Worm (Caenorhabditis elegans) whole organism, L2 larva: ENCODE results near the gene F16F9.4.
A peak's percentile ranks its signal among the peaks of the same experiment; 100 is the strongest.

Experiments
- C34F6.9 ChIP-seq: fragments of 150-350 bp; optimal IDR thresholded peaks from 2 replicates; lab custom pipeline; 2014; ENCODE audit warnings: missing biosample characterization, missing genetic modification characterization
- F13H6.1 ChIP-seq: sonication (generic microtip); optimal IDR thresholded peaks from 2 replicates; lab custom pipeline; 2016; ENCODE audit warnings: missing genetic modification characterization, missing compliant biosample characterization
- R02D3.7 ChIP-seq: fragments of 150-350 bp; optimal IDR thresholded peaks from 2 replicates; lab custom pipeline; 2014; ENCODE audit warnings: missing biosample characterization, missing genetic modification characterization
- Y55F3AM.14 ChIP-seq: fragments of 200-800 bp; sonication (Bioruptor generic); optimal IDR thresholded peaks from 2 replicates; lab custom pipeline; 2018; ENCODE audit warnings: mild to moderate bottlenecking, missing genetic modification characterization, missing compliant biosample characterization
- ZK546.5 ChIP-seq: sonication (generic microtip); optimal IDR thresholded peaks from 2 replicates; lab custom pipeline; 2017; ENCODE audit warnings: missing biosample characterization, missing genetic modification characterization
- alr-1 ChIP-seq: fragments of 150-350 bp; optimal IDR thresholded peaks from 2 replicates; lab custom pipeline; 2014; ENCODE audit warnings: missing biosample characterization, missing genetic modification characterization
- ama-1 ChIP-seq: fragments of 150-350 bp; optimal IDR thresholded peaks from 2 replicates; lab custom pipeline; 2018; ENCODE audit warnings: inconsistent platforms
- blmp-1 ChIP-seq: sonication (generic microtip); optimal IDR thresholded peaks from 2 replicates; lab custom pipeline; 2017; ENCODE audit warnings: missing genetic modification characterization, mild to moderate bottlenecking, missing compliant biosample characterization, antibody characterized with exemption, moderate library complexity; ENCODE audit not compliant: insufficient read depth
- ceh-16 ChIP-seq: fragments of 150-350 bp; optimal IDR thresholded peaks from 2 replicates; lab custom pipeline; 2014; ENCODE audit warnings: missing biosample characterization, missing genetic modification characterization
- dmd-4 ChIP-seq: sonication (generic microtip); optimal IDR thresholded peaks from 2 replicates; lab custom pipeline; 2017; ENCODE audit warnings: missing biosample characterization, missing genetic modification characterization
- fos-1 ChIP-seq: fragments of 150-350 bp; optimal IDR thresholded peaks from 2 replicates; lab custom pipeline; 2014; ENCODE audit warnings: missing biosample characterization, missing genetic modification characterization
- gmeb-1 ChIP-seq: fragments of 150-350 bp; optimal IDR thresholded peaks from 2 replicates; lab custom pipeline; 2014; ENCODE audit warnings: missing biosample characterization, missing genetic modification characterization
- lin-13 ChIP-seq: fragments of 150-350 bp; optimal IDR thresholded peaks from 2 replicates; lab custom pipeline; 2014; ENCODE audit warnings: missing biosample characterization, missing genetic modification reagents, missing genetic modification characterization
- mab-5 ChIP-seq: fragments of 150-350 bp; optimal IDR thresholded peaks from 2 replicates; lab custom pipeline; 2014; ENCODE audit warnings: missing biosample characterization, missing genetic modification characterization
- mbf-1 ChIP-seq: sonication (generic microtip); optimal IDR thresholded peaks from 2 replicates; lab custom pipeline; 2017; ENCODE audit warnings: missing biosample characterization, missing genetic modification characterization
- mdl-1 ChIP-seq, 2 experiments: fragments of 150-350 bp in 1 of 2; sonication (generic microtip) in 1 of 2; optimal IDR thresholded peaks; 2 replicates each; lab custom pipeline; 2017; ENCODE audit warnings: missing biosample characterization in 2 of 2, missing genetic modification characterization in 2 of 2
- nhr-11 ChIP-seq: fragments of 150-350 bp; optimal IDR thresholded peaks from 2 replicates; lab custom pipeline; 2014; ENCODE audit warnings: missing biosample characterization, missing genetic modification characterization
- nhr-12 ChIP-seq: fragments of 150-350 bp; optimal IDR thresholded peaks from 2 replicates; lab custom pipeline; 2014; ENCODE audit warnings: missing biosample characterization, missing genetic modification characterization
- nhr-21 ChIP-seq: fragments of 150-350 bp; optimal IDR thresholded peaks from 2 replicates; lab custom pipeline; 2014; ENCODE audit warnings: missing biosample characterization, missing genetic modification characterization
- nhr-23 ChIP-seq: fragments of 150-350 bp; optimal IDR thresholded peaks from 2 replicates; lab custom pipeline; 2014; ENCODE audit warnings: missing biosample characterization, missing genetic modification reagents, missing genetic modification characterization
- nhr-237 ChIP-seq: fragments of 150-350 bp; optimal IDR thresholded peaks from 2 replicates; lab custom pipeline; 2014; ENCODE audit warnings: missing biosample characterization, missing genetic modification characterization
- nhr-6 ChIP-seq: fragments of 150-350 bp; optimal IDR thresholded peaks from 2 replicates; lab custom pipeline; 2014; ENCODE audit warnings: missing biosample characterization, missing genetic modification characterization
- nhr-77 ChIP-seq: fragments of 150-350 bp; optimal IDR thresholded peaks from 2 replicates; lab custom pipeline; 2014; ENCODE audit warnings: missing biosample characterization, missing genetic modification characterization
- peb-1 ChIP-seq: fragments of 150-350 bp; optimal IDR thresholded peaks from 2 replicates; lab custom pipeline; 2014; ENCODE audit warnings: missing biosample characterization, missing genetic modification characterization
- sem-4 ChIP-seq: fragments of 150-350 bp; optimal IDR thresholded peaks from 2 replicates; lab custom pipeline; 2014; ENCODE audit warnings: missing biosample characterization, missing genetic modification reagents, missing genetic modification characterization
- skn-1 ChIP-seq: sonication (generic microtip); optimal IDR thresholded peaks from 2 replicates; lab custom pipeline; 2017; ENCODE audit warnings: missing biosample characterization, missing genetic modification characterization
- sma-3 ChIP-seq: sonication (generic microtip); optimal IDR thresholded peaks from 2 replicates; lab custom pipeline; 2016; ENCODE audit warnings: missing genetic modification reagents, missing genetic modification characterization, missing compliant biosample characterization
- unc-39 ChIP-seq: fragments of 150-350 bp; optimal IDR thresholded peaks from 2 replicates; lab custom pipeline; 2014; ENCODE audit warnings: missing biosample characterization, missing genetic modification characterization
- unc-55 ChIP-seq: fragments of 150-350 bp; sonication (generic microtip); optimal IDR thresholded peaks from 3 replicates; lab custom pipeline; 2014; ENCODE audit warnings: missing biosample characterization, missing genetic modification reagents, missing genetic modification characterization
- unc-62 ChIP-seq: fragments of 150-350 bp; optimal IDR thresholded peaks from 2 replicates; lab custom pipeline; 2014; ENCODE audit warnings: missing biosample characterization, missing genetic modification reagents, missing genetic modification characterization
- zag-1 ChIP-seq: fragments of 150-350 bp; optimal IDR thresholded peaks from 2 replicates; lab custom pipeline; 2014; ENCODE audit warnings: missing biosample characterization, missing genetic modification characterization
- ztf-1 ChIP-seq: fragments of 200-800 bp; sonication (Bioruptor generic); conservative IDR thresholded peaks from 2 replicates; pipeline ENCODE4 v1.3.6; 2022; ENCODE audit warnings: missing genetic modification characterization, missing compliant biosample characterization
- ztf-4 ChIP-seq: fragments of 150-350 bp; optimal IDR thresholded peaks from 2 replicates; lab custom pipeline; 2014; ENCODE audit warnings: missing biosample characterization, missing genetic modification characterization

Gene F16F9.4

ce11 chrX:8429503-8429902 is 33.7 kb downstream of the F16F9.4 start:
- no peak for TF ChIP-seq nhr-21 (tag; lab: Kevin White, UChicago)
- TF ChIP-seq F13H6.1 (tag; lab: Kevin White, UChicago) = no peak
- no peak for TF ChIP-seq alr-1 (tag; lab: Kevin White, UChicago)
- no peak for TF ChIP-seq zag-1 (tag; lab: Kevin White, UChicago)
- TF ChIP-seq Y55F3AM.14 (GFP tag; lab: Kevin White, UChicago) = no peak
- no peak for TF ChIP-seq dmd-4
- TF ChIP-seq unc-62 (GFP tag; lab: Kevin White, UChicago) = no peak
- no peak for TF ChIP-seq lin-13 (GFP tag; lab: Kevin White, UChicago)
- no peak for TF ChIP-seq sem-4
- no peak for TF ChIP-seq ZK546.5 (tag; lab: Kevin White, UChicago)
- TF ChIP-seq unc-55 = no peak
- TF ChIP-seq sma-3 = no peak
- no peak for TF ChIP-seq mab-5
- TF ChIP-seq nhr-23 = no peak
- no peak for TF ChIP-seq nhr-11
- TF ChIP-seq mdl-1 (tag; optimal IDR thresholded peaks at IDR 0.05; lab: Kevin White, UChicago) = no peak
- no peak for TF ChIP-seq gmeb-1 (tag; lab: Kevin White, UChicago)
- TF ChIP-seq nhr-237 (tag; lab: Kevin White, UChicago) = no peak
- no peak for TF ChIP-seq ztf-4 (tag; lab: Kevin White, UChicago)
- TF ChIP-seq, all 48 proteins: peak for 0

- peak; percentile 42 for TF ChIP-seq fos-1 (tag; lab: Kevin White, UChicago)
- no peak for TF ChIP-seq peb-1 (tag; lab: Kevin White, UChicago)
Observed at ce11 chrX:8428319-8428888, 34.8 kb downstream of the F16F9.4 start, which contains the start of gene F08F1.3. Gene F08F1.3, plus strand, starts transcription at chrX:8428838.

ce11 chrX:8426160-8426712 is 36.9 kb downstream of the F16F9.4 start:
- TF ChIP-seq ceh-16 (tag; lab: Kevin White, UChicago) = no peak
- no peak for TF ChIP-seq skn-1
- TF ChIP-seq unc-55 = no peak
- TF ChIP-seq C34F6.9 (tag; lab: Kevin White, UChicago) = no peak
- no peak for TF ChIP-seq nhr-6
- TF ChIP-seq gmeb-1 (tag; lab: Kevin White, UChicago) = no peak
- TF ChIP-seq, all 48 proteins: peak for 0

ce11 chrX:8424286-8424685 is 38.9 kb downstream of the F16F9.4 start:
- TF ChIP-seq blmp-1 = no peak

ce11 chrX:8423633-8424032 is 39.5 kb downstream of the F16F9.4 start, which contains the start of gene tth-1:
Gene tth-1, minus strand, starts transcription at chrX:8423733.
- TF ChIP-seq ama-1 (lab: Kevin White, UChicago) (no peak), ceh-16 (tag; lab: Kevin White, UChicago) (no peak), ztf-1 (GFP tag; lab: Robert Waterston, UW) (no peak), mbf-1 (no peak), Y55F3AM.14 (GFP tag; lab: Kevin White, UChicago) (no peak), ZK546.5 (tag; lab: Kevin White, UChicago) (no peak), R02D3.7 (tag; lab: Kevin White, UChicago) (no peak), nhr-11 (no peak), mab-5 (no peak), nhr-77 (tag; lab: Kevin White, UChicago) (no peak), blmp-1 (no peak), mdl-1 (tag; optimal IDR thresholded peaks at IDR 0.05; lab: Kevin White, UChicago) (no peak), nhr-23 (no peak), unc-39 (no peak), gmeb-1 (tag; lab: Kevin White, UChicago) (no peak), ztf-4 (tag; lab: Kevin White, UChicago) (no peak)

ce11 chrX:8423199-8423598 is 40.0 kb downstream of the F16F9.4 start:
- TF ChIP-seq C34F6.9 (tag; lab: Kevin White, UChicago) = no peak
- TF ChIP-seq mab-5 = no peak
- TF ChIP-seq nhr-77 (tag; lab: Kevin White, UChicago) = no peak
- TF ChIP-seq skn-1 = no peak
- TF ChIP-seq zag-1 (tag; lab: Kevin White, UChicago) = no peak
- TF ChIP-seq blmp-1 = no peak
- no peak for TF ChIP-seq nhr-12 (tag; lab: Kevin White, UChicago)
